Worm (Caenorhabditis elegans): Measurements from ENCODE around the gene spds-1.

- TF ChIP-seq ztf-4 (tag; optimal IDR thresholded peaks at IDR 0.05) (no peak), nhr-11 (tag; optimal IDR thresholded peaks at IDR 0.05) (no peak), ceh-82 (tag; optimal IDR thresholded peaks at IDR 0.05) (no peak), fos-1 (tag; optimal IDR thresholded peaks at IDR 0.05) (no peak), lin-39 (tag; optimal IDR thresholded peaks at IDR 0.05) (no peak), blmp-1 (tag; optimal IDR thresholded peaks at IDR 0.05; ENCODE audit: insufficient read depth) (no peak), egl-27 (tag; optimal IDR thresholded peaks at IDR 0.05) (no peak), nhr-12 (tag; optimal IDR thresholded peaks at IDR 0.05) (no peak)
These were observed 36.8 kb upstream of the spds-1 start for ce11 chrII:12769947-12770346.
